Worm (Caenorhabditis elegans) whole organism, L3 larva: ENCODE results near the gene bus-5.

Experiments
- R02D3.7 ChIP-seq: fragments of 150-350 bp; optimal IDR thresholded peaks from 2 replicates; lab custom pipeline; 2014; ENCODE audit warnings: missing biosample characterization, missing genetic modification characterization
- aly-2 ChIP-seq: fragments of 150-350 bp; optimal IDR thresholded peaks from 2 replicates; lab custom pipeline; 2014; ENCODE audit warnings: missing biosample characterization, missing genetic modification characterization
- ama-1 ChIP-seq: fragments of 150-350 bp; optimal IDR thresholded peaks from 2 replicates; lab custom pipeline; 2018
- ceh-16 ChIP-seq: sonication (generic microtip); optimal IDR thresholded peaks from 2 replicates; lab custom pipeline; 2017; ENCODE audit warnings: missing biosample characterization, missing genetic modification characterization
- ceh-82 ChIP-seq: fragments of 150-350 bp; optimal IDR thresholded peaks from 2 replicates; lab custom pipeline; 2014; ENCODE audit warnings: missing biosample characterization, missing genetic modification characterization
- daf-12 ChIP-seq: fragments of 150-350 bp; optimal IDR thresholded peaks from 2 replicates; lab custom pipeline; 2014; ENCODE audit warnings: missing biosample characterization, missing genetic modification reagents, missing genetic modification characterization
- egl-27 ChIP-seq: sonication (generic microtip); optimal IDR thresholded peaks from 4 replicates; lab custom pipeline; 2017; ENCODE audit warnings: missing biosample characterization, missing genetic modification reagents, missing genetic modification characterization
- elt-1 ChIP-seq: fragments of 150-350 bp; optimal IDR thresholded peaks from 2 replicates; lab custom pipeline; 2014; ENCODE audit warnings: missing biosample characterization, missing genetic modification characterization
- elt-2 ChIP-seq: sonication (generic microtip); optimal IDR thresholded peaks from 2 replicates; lab custom pipeline; 2016; ENCODE audit warnings: missing genetic modification reagents, mild to moderate bottlenecking, missing genetic modification characterization, missing compliant biosample characterization
- elt-3 ChIP-seq, 3 experiments: fragments of 150-350 bp in 1 of 3; sonication (generic microtip) in 2 of 3; optimal IDR thresholded peaks; 2 replicates in 2 of 3; 4 replicates in 1 of 3; lab custom pipeline; 2014 to 2017; ENCODE audit warnings: missing biosample characterization in 3 of 3, missing genetic modification characterization in 3 of 3
- eor-1 ChIP-seq, 2 experiments: fragments of 150-350 bp; optimal IDR thresholded peaks; 2 replicates each; lab custom pipeline; 2014 to 2018; ENCODE audit warnings: missing biosample characterization in 2 of 2, missing genetic modification characterization in 2 of 2
- fkh-10 ChIP-seq: sonication (generic microtip); optimal IDR thresholded peaks from 2 replicates; lab custom pipeline; 2017; ENCODE audit warnings: missing biosample characterization, missing genetic modification reagents, missing genetic modification characterization
- fkh-2 ChIP-seq: fragments of 150-350 bp; optimal IDR thresholded peaks from 2 replicates; lab custom pipeline; 2014; ENCODE audit warnings: missing biosample characterization, missing genetic modification reagents, missing genetic modification characterization
- hmg-11 ChIP-seq: sonication (generic microtip); optimal IDR thresholded peaks from 2 replicates; lab custom pipeline; 2016; ENCODE audit warnings: missing genetic modification characterization, missing compliant biosample characterization
- mdl-1 ChIP-seq: fragments of 150-350 bp; optimal IDR thresholded peaks from 2 replicates; lab custom pipeline; 2014; ENCODE audit warnings: missing biosample characterization, missing genetic modification characterization
- mml-1 ChIP-seq: fragments of 150-350 bp; sonication (generic microtip); optimal IDR thresholded peaks from 3 replicates; lab custom pipeline; 2014; ENCODE audit warnings: missing biosample characterization, missing genetic modification characterization
- nfya-1 ChIP-seq: sonication (generic microtip); optimal IDR thresholded peaks from 2 replicates; lab custom pipeline; 2017; ENCODE audit warnings: missing genetic modification characterization, mild to moderate bottlenecking, missing compliant biosample characterization, antibody characterized with exemption, moderate library complexity; ENCODE audit not compliant: insufficient read depth
- nhr-11 ChIP-seq: fragments of 150-350 bp; optimal IDR thresholded peaks from 2 replicates; lab custom pipeline; 2014; ENCODE audit warnings: missing biosample characterization, missing genetic modification characterization
- nhr-23 ChIP-seq: fragments of 150-350 bp; optimal IDR thresholded peaks from 2 replicates; lab custom pipeline; 2014; ENCODE audit warnings: missing biosample characterization, missing genetic modification reagents, missing genetic modification characterization
- nhr-25 ChIP-seq: sonication (generic microtip); optimal IDR thresholded peaks from 2 replicates; lab custom pipeline; 2017; ENCODE audit warnings: missing biosample characterization, missing genetic modification characterization
- nhr-28 ChIP-seq: fragments of 150-350 bp; optimal IDR thresholded peaks from 2 replicates; lab custom pipeline; 2014; ENCODE audit warnings: missing biosample characterization, missing genetic modification characterization
- nhr-43 ChIP-seq: sonication (generic microtip); optimal IDR thresholded peaks from 2 replicates; lab custom pipeline; 2016; ENCODE audit warnings: mild to moderate bottlenecking, missing genetic modification characterization, missing compliant biosample characterization; ENCODE audit not compliant: poor library complexity, severe bottlenecking
- nhr-67 ChIP-seq: fragments of 150-350 bp; optimal IDR thresholded peaks from 2 replicates; lab custom pipeline; 2014; ENCODE audit warnings: missing biosample characterization, missing genetic modification characterization
- nhr-76 ChIP-seq: fragments of 150-350 bp; sonication (generic microtip); optimal IDR thresholded peaks from 5 replicates; lab custom pipeline; 2014; ENCODE audit warnings: missing biosample characterization, missing genetic modification characterization
- nhr-77 ChIP-seq: fragments of 150-350 bp; optimal IDR thresholded peaks from 2 replicates; lab custom pipeline; 2014; ENCODE audit warnings: missing biosample characterization, missing genetic modification characterization
- pha-4 ChIP-seq: fragments of 150-350 bp; optimal IDR thresholded peaks from 2 replicates; lab custom pipeline; 2014; ENCODE audit warnings: missing biosample characterization, missing genetic modification reagents, missing genetic modification characterization
- pqm-1 ChIP-seq: fragments of 150-350 bp; optimal IDR thresholded peaks from 2 replicates; lab custom pipeline; 2017; ENCODE audit warnings: missing biosample characterization, missing genetic modification characterization, inconsistent platforms
- sea-2 ChIP-seq: fragments of 150-350 bp; sonication (generic microtip); optimal IDR thresholded peaks from 4 replicates; lab custom pipeline; 2014; ENCODE audit warnings: missing biosample characterization, missing genetic modification reagents, missing genetic modification characterization
- skn-1 ChIP-seq: fragments of 150-350 bp; optimal IDR thresholded peaks from 2 replicates; lab custom pipeline; 2014; ENCODE audit warnings: missing biosample characterization, missing genetic modification characterization
- snpc-4 ChIP-seq: fragments of 150-350 bp; optimal IDR thresholded peaks from 2 replicates; lab custom pipeline; 2014; ENCODE audit warnings: missing biosample characterization, missing genetic modification characterization
- unc-39 ChIP-seq: sonication (generic microtip); optimal IDR thresholded peaks from 4 replicates; lab custom pipeline; 2017; ENCODE audit warnings: missing biosample characterization, missing genetic modification characterization
- unc-62 ChIP-seq: fragments of 150-350 bp; sonication (generic microtip); optimal IDR thresholded peaks from 4 replicates; lab custom pipeline; 2014; ENCODE audit warnings: missing biosample characterization, missing genetic modification reagents, missing genetic modification characterization
- zag-1 ChIP-seq: fragments of 150-350 bp; optimal IDR thresholded peaks from 2 replicates; lab custom pipeline; 2014; ENCODE audit warnings: missing biosample characterization, missing genetic modification characterization
- ztf-11 ChIP-seq: fragments of 150-350 bp; optimal IDR thresholded peaks from 2 replicates; lab custom pipeline; 2014; ENCODE audit warnings: missing biosample characterization, missing genetic modification characterization

The bus-5 gene

ce11 chrX:2089434-2089833 lies 23.5 kb downstream of the bus-5 start, which contains the start of gene lsy-2 (continued):
- TF ChIP-seq R02D3.7 (no peak), nhr-76 (tag; lab: Kevin White, UChicago) (no peak)

- TF ChIP-seq nhr-28 (no peak), mdl-1 (tag; lab: Kevin White, UChicago) (no peak), nfya-1 (no peak), nhr-11 (tag; lab: Kevin White, UChicago) (no peak), elt-2 (no peak), ztf-11 (tag; lab: Kevin White, UChicago) (no peak), daf-12 (tag; lab: Kevin White, UChicago) (no peak), egl-27 (tag; lab: Kevin White, UChicago) (no peak), nhr-67 (tag; lab: Kevin White, UChicago) (no peak), pqm-1 (tag; lab: Kevin White, UChicago) (no peak), nhr-77 (tag; lab: Kevin White, UChicago) (no peak)
- TF ChIP-seq, all 47 proteins: peak for 0
Observed at ce11 chrX:2087716-2088115, 25.2 kb downstream of the bus-5 start.

ce11 chrX:2085494-2085893 lies 27.4 kb downstream of the bus-5 start:
- no peak for TF ChIP-seq ceh-16
- no peak for TF ChIP-seq zag-1 (tag; lab: Kevin White, UChicago)
- no peak for TF ChIP-seq nfya-1
- no peak for TF ChIP-seq elt-1
- no peak for TF ChIP-seq fkh-2 (tag; lab: Kevin White, UChicago)
- TF ChIP-seq, all 47 proteins: peak for 0

- TF ChIP-seq mdl-1 (tag; lab: Kevin White, UChicago): no peak
- no peak for TF ChIP-seq elt-1
- TF ChIP-seq aly-2 (tag; lab: Kevin White, UChicago): no peak
- no peak for TF ChIP-seq fkh-10
- TF ChIP-seq skn-1 (tag; lab: Kevin White, UChicago): no peak
- no peak for TF ChIP-seq mml-1 (tag; lab: Kevin White, UChicago)
- no peak for TF ChIP-seq snpc-4 (tag; lab: Kevin White, UChicago)
- no peak for TF ChIP-seq nhr-77 (tag; lab: Kevin White, UChicago)
- TF ChIP-seq hmg-11 (tag; lab: Kevin White, UChicago): no peak
- TF ChIP-seq fkh-2 (tag; lab: Kevin White, UChicago): no peak
- TF ChIP-seq sea-2 (GFP tag; lab: Kevin White, UChicago): no peak
- TF ChIP-seq nhr-11 (tag; lab: Kevin White, UChicago): no peak
- no peak for TF ChIP-seq pha-4 (tag; lab: Kevin White, UChicago)
- no peak for TF ChIP-seq nhr-25 (tag; lab: Kevin White, UChicago)
- no peak for TF ChIP-seq eor-1 (tag; optimal IDR thresholded peaks at IDR 0.05; lab: Kevin White, UChicago)
- TF ChIP-seq ceh-82 (tag; lab: Kevin White, UChicago): no peak
- TF ChIP-seq unc-39 (tag; lab: Kevin White, UChicago): no peak
- TF ChIP-seq zag-1 (tag; lab: Kevin White, UChicago): no peak
Observed at ce11 chrX:2084988-2085387, 27.9 kb downstream of the bus-5 start, which contains the start of gene F49H12.2. F49H12.2 (plus strand) TSS chrX:2085288.

ce11 chrX:2084019-2084418 lies 28.9 kb downstream of the bus-5 start, which contains the start of gene F49H12.3:
F49H12.3 (plus strand) TSS chrX:2084375.
- TF ChIP-seq fkh-10 (no peak), nhr-23 (no peak), mml-1 (tag; lab: Kevin White, UChicago) (no peak), nfya-1 (no peak), nhr-43 (tag; lab: Kevin White, UChicago) (no peak), ceh-16 (no peak)
- TF ChIP-seq, all 47 proteins: peak for 0

- no peak for TF ChIP-seq nhr-67 (tag; lab: Kevin White, UChicago)
Observed at ce11 chrX:2079536-2079935, 33.4 kb downstream of the bus-5 start, which contains the start of gene F49H12.4. F49H12.4 (plus strand) TSS chrX:2079836.

- TF ChIP-seq ztf-11 (tag; lab: Kevin White, UChicago) (no peak), aly-2 (tag; lab: Kevin White, UChicago) (no peak), elt-3 (tag; optimal IDR thresholded peaks at IDR 0.05; lab: Kevin White, UChicago) (no peak), ama-1 (no peak), unc-62 (GFP tag; lab: Kevin White, UChicago) (no peak), nhr-25 (tag; lab: Kevin White, UChicago) (no peak), sea-2 (GFP tag; lab: Kevin White, UChicago) (no peak)
- TF ChIP-seq, all 47 proteins: peak for 0
Observed at ce11 chrX:2078822-2079221, 34.1 kb downstream of the bus-5 start.
